Fruit fly (Drosophila melanogaster) whole organism, wandering third instar larva: Measurements from ENCODE around the gene CG7560.

Source experiments
- Abd-B ChIP-seq: fragments of >200 bp; optimal IDR thresholded peaks from 2 replicates; lab custom pipeline; 2017; ENCODE audit warnings: missing biosample characterization, missing genetic modification characterization
- CG32264 ChIP-seq: fragments of 200-800 bp; sonication (Bioruptor generic); optimal IDR thresholded peaks from 2 replicates; lab custom pipeline; 2016; ENCODE audit warnings: missing biosample characterization, missing genetic modification characterization
- HLH106 ChIP-seq: fragments of 200-800 bp; optimal IDR thresholded peaks from 3 replicates; lab custom pipeline; 2019; ENCODE audit warnings: missing biosample characterization, mild to moderate bottlenecking, missing genetic modification characterization, moderate library complexity
- Jra ChIP-seq: sonication (Bioruptor generic); optimal IDR thresholded peaks from 2 replicates; lab custom pipeline; 2016; ENCODE audit warnings: missing biosample characterization, missing genetic modification characterization
- N ChIP-seq: fragments of >200 bp; optimal IDR thresholded peaks from 2 replicates; lab custom pipeline; 2018; ENCODE audit warnings: missing biosample characterization, missing external identifiers, missing genetic modification characterization
- OdsH ChIP-seq: fragments of 200-800 bp; sonication (Bioruptor generic); optimal IDR thresholded peaks from 2 replicates; lab custom pipeline; 2016; ENCODE audit warnings: missing biosample characterization, mild to moderate bottlenecking, missing genetic modification characterization
- br ChIP-seq: fragments of 200-800 bp; sonication (Bioruptor generic); optimal IDR thresholded peaks from 2 replicates; lab custom pipeline; 2016; ENCODE audit warnings: missing biosample characterization, missing genetic modification characterization
- ey ChIP-seq: fragments of 200-800 bp; sonication (Bioruptor generic); optimal IDR thresholded peaks from 2 replicates; lab custom pipeline; 2016; ENCODE audit warnings: missing biosample characterization, missing genetic modification characterization
- fru ChIP-seq: fragments of 200-800 bp; sonication (Bioruptor generic); optimal IDR thresholded peaks from 3 replicates; lab custom pipeline; 2016; ENCODE audit warnings: missing biosample characterization, mild to moderate bottlenecking, missing genetic modification characterization
- h ChIP-seq: fragments of 200-800 bp; sonication (Bioruptor generic); optimal IDR thresholded peaks from 3 replicates; lab custom pipeline; 2016; ENCODE audit warnings: missing biosample characterization, mild to moderate bottlenecking, missing genetic modification characterization
- lola ChIP-seq: fragments of >200 bp; optimal IDR thresholded peaks from 2 replicates; lab custom pipeline; 2017; ENCODE audit warnings: missing biosample characterization, missing genetic modification characterization
- psq ChIP-seq: fragments of 200-800 bp; sonication (Bioruptor generic); optimal IDR thresholded peaks from 3 replicates; lab custom pipeline; 2017; ENCODE audit warnings: missing biosample characterization, mild to moderate bottlenecking, missing genetic modification characterization, moderate library complexity
- sage ChIP-seq: fragments of 200-800 bp; sonication (Bioruptor generic); optimal IDR thresholded peaks from 2 replicates; lab custom pipeline; 2016; ENCODE audit warnings: missing biosample characterization, mild to moderate bottlenecking, missing genetic modification characterization
- usp ChIP-seq: fragments of >200 bp; optimal IDR thresholded peaks from 2 replicates; lab custom pipeline; 2017; ENCODE audit warnings: missing biosample characterization, missing genetic modification characterization

DNA sequence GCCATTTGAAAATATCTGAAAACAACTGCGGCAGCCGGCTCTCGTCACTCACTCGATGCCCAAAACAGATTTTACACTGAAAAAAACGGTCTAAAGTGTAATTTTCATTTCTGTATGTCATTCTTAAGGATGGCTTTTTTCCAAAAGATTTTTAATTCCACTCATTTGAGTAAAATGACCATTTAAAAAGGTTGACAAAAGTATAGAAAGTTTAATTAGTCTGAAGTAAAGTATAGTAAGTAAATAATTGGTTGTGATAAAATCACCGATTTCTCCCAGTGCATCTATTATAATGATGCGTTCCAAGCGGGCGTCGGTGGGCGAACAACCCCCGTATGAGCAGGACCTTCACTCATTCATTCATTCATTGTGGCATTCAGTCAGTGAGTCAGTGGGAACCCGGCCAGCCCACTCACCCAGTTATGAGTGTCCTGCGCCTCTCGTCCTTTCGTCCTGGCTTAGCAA lies 2.6 kb upstream of the CG7560 start:
- TF ChIP-seq usp (GFP tag; lab: Kevin White, UChicago) (no peak), br (GFP tag; lab: Kevin White, UChicago) (peak; percentile 52), psq (GFP tag; lab: Kevin White, UChicago) (peak; percentile 30), CG32264 (GFP tag; lab: Kevin White, UChicago) (no peak), ey (GFP tag; lab: Kevin White, UChicago) (peak; percentile 24), fru (GFP tag; lab: Kevin White, UChicago) (peak; percentile 61), Jra (GFP tag; lab: Kevin White, UChicago) (peak; percentile 20), OdsH (GFP tag; lab: Kevin White, UChicago) (peak; percentile 15), lola (GFP tag; lab: Kevin White, UChicago) (no peak), HLH106 (tag; lab: Kevin White, UChicago) (peak; percentile 39), sage (GFP tag; lab: Kevin White, UChicago) (no peak), Abd-B (no peak), h (GFP tag; lab: Kevin White, UChicago) (peak; percentile 47), N (GFP tag; lab: Kevin White, UChicago) (no peak)
